Fruit fly (Drosophila melanogaster) whole organism, wandering third instar larva: ENCODE results near the gene CG9338.

Source experiments
- Abd-B ChIP-seq: fragments of >200 bp; optimal IDR thresholded peaks from 2 replicates; lab custom pipeline; 2017; ENCODE audit warnings: missing biosample characterization, missing genetic modification characterization
- CG32264 ChIP-seq: fragments of 200-800 bp; sonication (Bioruptor generic); optimal IDR thresholded peaks from 2 replicates; lab custom pipeline; 2016; ENCODE audit warnings: missing biosample characterization, missing genetic modification characterization
- CG9705 ChIP-seq: fragments of 200-800 bp; sonication (Bioruptor generic); optimal IDR thresholded peaks from 2 replicates; lab custom pipeline; 2018; ENCODE audit warnings: missing biosample characterization, mild to moderate bottlenecking, missing genetic modification characterization
- CrebA ChIP-seq: fragments of 200-800 bp; sonication (Bioruptor generic); optimal IDR thresholded peaks from 2 replicates; lab custom pipeline; 2016; ENCODE audit warnings: missing biosample characterization, mild to moderate bottlenecking, missing genetic modification characterization, borderline replicate concordance
- Dfd ChIP-seq: fragments of >200 bp; optimal IDR thresholded peaks from 2 replicates; lab custom pipeline; 2017; ENCODE audit warnings: missing biosample characterization, missing genetic modification characterization
- Dif ChIP-seq: fragments of 200-275, 200-300 bp; sonication (Bioruptor generic); optimal IDR thresholded peaks from 2 replicates; lab custom pipeline; 2018; ENCODE audit warnings: missing biosample characterization, missing genetic modification characterization; ENCODE audit not compliant: partially characterized antibody
- GATAd ChIP-seq: sonication (Bioruptor generic); optimal IDR thresholded peaks from 2 replicates; lab custom pipeline; 2016; ENCODE audit warnings: missing biosample characterization, missing genetic modification characterization
- HLH106 ChIP-seq: fragments of 200-800 bp; optimal IDR thresholded peaks from 3 replicates; lab custom pipeline; 2019; ENCODE audit warnings: missing biosample characterization, mild to moderate bottlenecking, missing genetic modification characterization, moderate library complexity
- Hnf4 ChIP-seq: fragments of 200-800 bp; sonication (Bioruptor generic); optimal IDR thresholded peaks from 2 replicates; lab custom pipeline; 2016; ENCODE audit warnings: missing biosample characterization, mild to moderate bottlenecking, missing genetic modification characterization
- Hr78 ChIP-seq: fragments of >200 bp; optimal IDR thresholded peaks from 2 replicates; lab custom pipeline; 2017; ENCODE audit warnings: missing biosample characterization, missing genetic modification characterization
- Hr83 ChIP-seq: fragments of 200-300 bp; sonication (Bioruptor generic); optimal IDR thresholded peaks from 2 replicates; lab custom pipeline; 2016; ENCODE audit warnings: missing biosample characterization, mild to moderate bottlenecking, missing genetic modification characterization, moderate library complexity; ENCODE audit not compliant: poor library complexity, severe bottlenecking
- Jra ChIP-seq: sonication (Bioruptor generic); optimal IDR thresholded peaks from 2 replicates; lab custom pipeline; 2016; ENCODE audit warnings: missing biosample characterization, missing genetic modification characterization
- Mio ChIP-seq: sonication (Bioruptor generic); optimal IDR thresholded peaks from 2 replicates; lab custom pipeline; 2016; ENCODE audit warnings: missing biosample characterization, missing genetic modification characterization
- Myc ChIP-seq: fragments of >200 bp; optimal IDR thresholded peaks from 2 replicates; lab custom pipeline; 2017
- N ChIP-seq: fragments of >200 bp; optimal IDR thresholded peaks from 2 replicates; lab custom pipeline; 2018; ENCODE audit warnings: missing biosample characterization, missing external identifiers, missing genetic modification characterization
- OdsH ChIP-seq: fragments of 200-800 bp; sonication (Bioruptor generic); optimal IDR thresholded peaks from 2 replicates; lab custom pipeline; 2016; ENCODE audit warnings: missing biosample characterization, mild to moderate bottlenecking, missing genetic modification characterization
- Rel ChIP-seq, 2 experiments: fragments of 200-800 bp; sonication (Bioruptor generic) in 1 of 2; optimal IDR thresholded peaks; 2 replicates in 1 of 2; 3 replicates in 1 of 2; lab custom pipeline; 2016 to 2019; ENCODE audit warnings: mild to moderate bottlenecking in 2 of 2, missing biosample characterization in 2 of 2, missing genetic modification characterization in 2 of 2, moderate library complexity in 1 of 2
- Sp1 ChIP-seq: fragments of 200-800 bp; sonication (Bioruptor generic); optimal IDR thresholded peaks from 3 replicates; lab custom pipeline; 2019; ENCODE audit warnings: missing biosample characterization, mild to moderate bottlenecking, missing genetic modification characterization, moderate library complexity
- Vsx2 ChIP-seq: fragments of 200-300, 225-300 bp; sonication (Bioruptor generic); optimal IDR thresholded peaks from 2 replicates; lab custom pipeline; 2018; ENCODE audit warnings: missing biosample characterization, missing genetic modification characterization; ENCODE audit not compliant: partially characterized antibody
- br ChIP-seq: fragments of 200-800 bp; sonication (Bioruptor generic); optimal IDR thresholded peaks from 2 replicates; lab custom pipeline; 2016; ENCODE audit warnings: missing biosample characterization, missing genetic modification characterization
- brk ChIP-seq: fragments of 200-800 bp; sonication (Bioruptor generic); optimal IDR thresholded peaks from 2 replicates; lab custom pipeline; 2016; ENCODE audit warnings: missing biosample characterization, mild to moderate bottlenecking, missing genetic modification characterization
- dl ChIP-seq, 2 experiments: fragments of 175-275, 200-275 bp in 1 of 2; fragments of 200-275 bp in 1 of 2; sonication (Bioruptor generic); optimal IDR thresholded peaks; lab custom pipeline; 2018; ENCODE audit warnings: mild to moderate bottlenecking in 2 of 2, missing biosample characterization in 2 of 2, missing genetic modification characterization in 2 of 2, moderate library complexity in 2 of 2; ENCODE audit not compliant: partially characterized antibody in 2 of 2, insufficient read depth in 1 of 2
- dmrt93B ChIP-seq: fragments of 200-800 bp; sonication (Bioruptor generic); optimal IDR thresholded peaks from 2 replicates; lab custom pipeline; 2018; ENCODE audit warnings: missing biosample characterization, mild to moderate bottlenecking, missing genetic modification characterization
- dsf ChIP-seq: sonication (Bioruptor generic); optimal IDR thresholded peaks from 2 replicates; lab custom pipeline; 2016; ENCODE audit warnings: missing biosample characterization, missing genetic modification characterization, borderline replicate concordance
- ey ChIP-seq: fragments of 200-800 bp; sonication (Bioruptor generic); optimal IDR thresholded peaks from 2 replicates; lab custom pipeline; 2016; ENCODE audit warnings: missing biosample characterization, missing genetic modification characterization
- foxo ChIP-seq, 2 experiments: fragments of 200-800 bp; sonication (Bioruptor generic); optimal IDR thresholded peaks; 2 replicates in 1 of 2; 3 replicates in 1 of 2; lab custom pipeline; 2016 to 2017; ENCODE audit warnings: missing biosample characterization in 2 of 2, missing genetic modification characterization in 2 of 2
- fru ChIP-seq: fragments of 200-800 bp; sonication (Bioruptor generic); optimal IDR thresholded peaks from 3 replicates; lab custom pipeline; 2016; ENCODE audit warnings: missing biosample characterization, mild to moderate bottlenecking, missing genetic modification characterization
- h ChIP-seq: fragments of 200-800 bp; sonication (Bioruptor generic); optimal IDR thresholded peaks from 3 replicates; lab custom pipeline; 2016; ENCODE audit warnings: missing biosample characterization, mild to moderate bottlenecking, missing genetic modification characterization
- jim ChIP-seq: fragments of 175-275, 200-325 bp; sonication (Bioruptor generic); optimal IDR thresholded peaks from 2 replicates; lab custom pipeline; 2016; ENCODE audit warnings: missing biosample characterization, mild to moderate bottlenecking, missing genetic modification characterization
- lola ChIP-seq: fragments of >200 bp; optimal IDR thresholded peaks from 2 replicates; lab custom pipeline; 2017; ENCODE audit warnings: missing biosample characterization, missing genetic modification characterization
- pan ChIP-seq: fragments of >200 bp; optimal IDR thresholded peaks from 2 replicates; lab custom pipeline; 2017
- psq ChIP-seq: fragments of 200-800 bp; sonication (Bioruptor generic); optimal IDR thresholded peaks from 3 replicates; lab custom pipeline; 2017; ENCODE audit warnings: missing biosample characterization, mild to moderate bottlenecking, missing genetic modification characterization, moderate library complexity
- rgr ChIP-seq: fragments of 200-800 bp; sonication (Bioruptor generic); optimal IDR thresholded peaks from 3 replicates; lab custom pipeline; 2016; ENCODE audit warnings: missing biosample characterization, mild to moderate bottlenecking, missing genetic modification characterization
- sage ChIP-seq: fragments of 200-800 bp; sonication (Bioruptor generic); optimal IDR thresholded peaks from 2 replicates; lab custom pipeline; 2016; ENCODE audit warnings: missing biosample characterization, mild to moderate bottlenecking, missing genetic modification characterization
- sv ChIP-seq: fragments of 200-800 bp; sonication (Bioruptor generic); optimal IDR thresholded peaks from 3 replicates; lab custom pipeline; 2016; ENCODE audit warnings: missing biosample characterization, missing genetic modification characterization
- tai ChIP-seq: sonication (Bioruptor generic); optimal IDR thresholded peaks from 2 replicates; lab custom pipeline; 2016; ENCODE audit warnings: missing biosample characterization, missing genetic modification characterization
- usp ChIP-seq: fragments of >200 bp; optimal IDR thresholded peaks from 2 replicates; lab custom pipeline; 2017; ENCODE audit warnings: missing biosample characterization, missing genetic modification characterization
- woc ChIP-seq: sonication (Bioruptor generic); optimal IDR thresholded peaks from 2 replicates; lab custom pipeline; 2016; ENCODE audit warnings: missing biosample characterization, mild to moderate bottlenecking, missing genetic modification characterization

CG9338 gene

DNA sequence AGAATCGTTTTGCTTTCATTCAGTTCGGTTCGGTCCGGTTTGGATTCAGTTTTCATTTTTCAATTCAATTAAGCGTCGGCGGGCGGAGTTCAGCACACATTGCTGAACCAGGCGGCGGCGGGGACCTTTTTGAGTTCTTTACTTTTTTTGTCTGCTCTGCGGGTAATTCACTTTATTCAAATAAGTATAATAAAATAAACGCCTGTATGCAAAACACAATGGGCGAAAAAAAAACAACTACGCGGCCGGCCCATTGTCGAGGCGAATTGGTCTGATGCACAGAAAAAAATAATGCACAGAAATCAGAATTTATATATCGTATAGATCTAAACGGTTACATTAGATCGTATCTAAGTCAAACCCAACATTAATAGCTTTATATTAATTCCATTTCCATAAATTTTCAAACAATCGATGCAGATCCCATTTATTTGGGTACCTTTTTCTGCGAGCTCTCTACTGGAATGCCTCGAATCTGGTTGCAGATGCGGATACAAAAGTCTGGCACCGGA is 47.8 kb downstream of the CG9338 start (continued):
- TF ChIP-seq brk (GFP tag; lab: Kevin White, UChicago) (no peak), dsf (no peak), dmrt93B (GFP tag; lab: Kevin White, UChicago) (no peak), Hnf4 (GFP tag; lab: Kevin White, UChicago) (peak; percentile 17), rgr (GFP tag; lab: Kevin White, UChicago) (peak; percentile 65), Sp1 (peak; percentile 31), br (GFP tag; lab: Kevin White, UChicago) (peak; percentile 62), CrebA (GFP tag; lab: Kevin White, UChicago) (no peak)
- TF ChIP-seq, all 38 proteins: peak for 13

DNA sequence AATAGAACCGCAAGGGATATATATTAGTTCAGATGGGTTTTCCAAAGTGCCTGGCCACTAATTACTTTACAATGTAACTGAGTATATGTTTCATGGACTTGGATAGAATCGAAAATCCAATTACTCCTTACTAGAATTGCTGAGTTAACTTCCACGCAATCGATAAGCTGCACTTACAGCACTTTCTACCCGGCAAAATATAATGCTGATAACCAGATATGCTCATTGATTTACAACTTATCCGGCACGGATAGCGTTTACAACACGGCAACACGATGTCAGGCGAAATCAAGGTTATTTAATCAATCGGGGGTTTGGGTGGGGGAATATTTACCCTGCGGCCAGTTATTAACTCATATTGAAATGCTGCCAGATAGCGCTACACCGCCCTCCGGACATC is 48.5 kb downstream of the CG9338 start:
- TF ChIP-seq dl (GFP tag; optimal IDR thresholded peaks at IDR 0.05; lab: Kevin White, UChicago; ENCODE audit: insufficient read depth in 1 of 2, partially characterized antibody in 2 of 2) = no peak
- no peak for TF ChIP-seq Jra (GFP tag; lab: Kevin White, UChicago)
- no peak for TF ChIP-seq jim (GFP tag; lab: Kevin White, UChicago)
- TF ChIP-seq br (GFP tag; lab: Kevin White, UChicago) = no peak
- no peak for TF ChIP-seq pan (lab: Kevin White, UChicago)
- TF ChIP-seq fru = no peak

DNA sequence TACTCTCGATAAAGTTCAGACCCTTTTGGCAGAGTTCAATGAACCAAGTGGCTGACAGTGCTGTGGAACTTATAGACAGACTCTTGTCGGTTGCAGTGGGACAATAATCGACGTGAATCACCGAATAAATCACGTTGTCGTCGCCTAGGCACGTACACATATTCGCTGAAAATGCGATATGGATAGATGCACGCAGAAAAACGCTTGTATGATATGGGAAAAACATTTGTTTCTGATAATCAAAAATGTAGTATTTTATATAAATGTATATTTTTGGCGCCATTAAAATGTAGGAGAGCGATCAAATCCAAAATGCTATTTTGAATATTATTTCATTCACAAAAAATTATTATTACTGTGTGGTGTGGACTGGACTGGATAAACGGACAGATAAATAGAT is 50.2 kb downstream of the CG9338 start:
- TF ChIP-seq dmrt93B (GFP tag; lab: Kevin White, UChicago) (peak; percentile 1), OdsH (GFP tag; lab: Kevin White, UChicago) (peak; percentile 53), br (GFP tag; lab: Kevin White, UChicago) (peak; percentile 3), Hr78 (GFP tag; lab: Kevin White, UChicago) (no peak), sage (GFP tag; lab: Kevin White, UChicago) (no peak), Sp1 (no peak), Hnf4 (GFP tag; lab: Kevin White, UChicago) (peak; percentile 25), h (GFP tag; lab: Kevin White, UChicago) (peak; percentile 65), CrebA (GFP tag; lab: Kevin White, UChicago) (no peak), Myc (lab: Kevin White, UChicago) (no peak), Hr83 (no peak), Mio (GFP tag; lab: Kevin White, UChicago) (no peak), psq (GFP tag; lab: Kevin White, UChicago) (peak; percentile 21), usp (no peak), Vsx2 (GFP tag; lab: Kevin White, UChicago) (no peak), rgr (GFP tag; lab: Kevin White, UChicago) (peak; percentile 71), sv (peak; percentile 8), dsf (no peak), GATAd (no peak), Abd-B (GFP tag; lab: Kevin White, UChicago) (no peak), Dfd (no peak), ey (GFP tag; lab: Kevin White, UChicago) (peak; percentile 7), lola (GFP tag; lab: Kevin White, UChicago) (no peak), N (no peak), tai (GFP tag; lab: Kevin White, UChicago) (no peak), Rel (GFP tag; optimal IDR thresholded peaks at IDR 0.05; lab: Kevin White, UChicago) (no peak), Rel (tag; optimal IDR thresholded peaks at IDR 0.05; lab: Kevin White, UChicago) (no peak), jim (GFP tag; lab: Kevin White, UChicago) (no peak), woc (GFP tag; lab: Kevin White, UChicago) (no peak), Dif (GFP tag; lab: Kevin White, UChicago) (no peak), HLH106 (tag; lab: Kevin White, UChicago) (peak; percentile 10), Jra (GFP tag; lab: Kevin White, UChicago) (no peak), foxo (GFP tag; optimal IDR thresholded peaks at IDR 0.05; lab: Kevin White, UChicago) (peak in 1 of 2 experiments; percentile 51), pan (lab: Kevin White, UChicago) (no peak), dl (GFP tag; optimal IDR thresholded peaks at IDR 0.05; lab: Kevin White, UChicago; ENCODE audit: insufficient read depth in 1 of 2, partially characterized antibody in 2 of 2) (no peak), fru (peak; percentile 39), CG9705 (GFP tag; lab: Kevin White, UChicago) (no peak), brk (GFP tag; lab: Kevin White, UChicago) (no peak), CG32264 (GFP tag; lab: Kevin White, UChicago) (no peak)
